Worm (Caenorhabditis elegans): ENCODE measurements around the gene srz-79.
A peak's percentile ranks its signal among the peaks of the same experiment; 100 is the strongest.

The srz-79 gene

DNA sequence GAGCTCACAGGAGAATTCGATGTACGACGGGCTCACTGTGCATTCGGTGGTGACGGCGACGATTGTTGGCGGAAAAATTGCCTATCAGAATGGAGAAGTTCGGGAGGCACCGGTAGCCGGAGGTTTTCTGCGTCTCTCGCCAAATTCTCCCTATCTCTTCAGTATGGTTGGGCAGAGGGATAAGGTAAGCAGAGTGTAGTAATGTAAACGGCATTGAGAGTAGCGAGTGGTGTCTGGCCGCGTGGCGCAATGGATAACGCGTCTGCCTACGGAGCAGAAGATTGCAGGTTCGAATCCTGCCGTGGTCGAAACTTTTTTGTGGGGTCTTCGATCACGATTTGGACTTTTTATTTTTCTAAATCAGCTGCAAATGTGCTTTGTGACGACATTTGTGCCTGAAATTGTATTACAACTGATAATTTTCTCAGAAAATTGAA lies 31.2 kb downstream of the srz-79 start (continued):
- TF ChIP-seq ceh-82 (tag; optimal IDR thresholded peaks at IDR 0.05): no peak
- TF ChIP-seq lin-15B (tag; optimal IDR thresholded peaks at IDR 0.05): no peak
- TF ChIP-seq egl-27 (tag; optimal IDR thresholded peaks at IDR 0.05): no peak
- TF ChIP-seq daf-12 (tag; optimal IDR thresholded peaks at IDR 0.05): no peak
- TF ChIP-seq egl-43 (GFP tag; IDR thresholded peaks at IDR 0.05): peak; percentile 86
- TF ChIP-seq hmg-1.1 (GFP tag; IDR thresholded peaks at IDR 0.05): peak; percentile 82
- TF ChIP-seq dmd-8 (GFP tag; IDR thresholded peaks at IDR 0.05): peak; percentile 91
- peak; percentile 40; the same call in 1 of the 2 replicates for TF ChIP-seq ceh-44 (GFP tag; IDR thresholded peaks at IDR 0.05)
- peak; percentile 42 for TF ChIP-seq nhr-6 (tag; optimal IDR thresholded peaks at IDR 0.05)
- TF ChIP-seq snpc-1.2 (GFP tag; IDR thresholded peaks at IDR 0.05): peak; percentile 79
- peak; percentile 42; the same call in 1 of the 2 replicates for TF ChIP-seq dmd-9 (GFP tag; IDR thresholded peaks at IDR 0.05)
- no peak for TF ChIP-seq aly-2 (tag; optimal IDR thresholded peaks at IDR 0.05)
- TF ChIP-seq unc-130 (GFP tag; optimal IDR thresholded peaks at IDR 0.05): peak; percentile 49
- TF ChIP-seq ama-1 (optimal IDR thresholded peaks at IDR 0.05): no peak
- TF ChIP-seq T26A8.4 (GFP tag; IDR thresholded peaks at IDR 0.05): peak; percentile 80
- TF ChIP-seq T20F7.1 (GFP tag; optimal IDR thresholded peaks at IDR 0.05): no peak
- peak; percentile 0 for TF ChIP-seq gei-8 (GFP tag; optimal IDR thresholded peaks at IDR 0.05)
- no peak for TF ChIP-seq nhr-76 (tag; optimal IDR thresholded peaks at IDR 0.05)
- TF ChIP-seq Y5F2A.4 (GFP tag; optimal IDR thresholded peaks at IDR 0.05): peak; percentile 36
- TF ChIP-seq nhr-102 (tag; optimal IDR thresholded peaks at IDR 0.05): peak; percentile 32
- TF ChIP-seq lin-13 (GFP tag; optimal IDR thresholded peaks at IDR 0.05): peak; percentile 29
- TF ChIP-seq vab-7 (GFP tag; IDR thresholded peaks at IDR 0.05): peak; percentile 77
- TF ChIP-seq nhr-11 (tag; optimal IDR thresholded peaks at IDR 0.05): peak; percentile 49
- TF ChIP-seq lir-3 (tag; optimal IDR thresholded peaks at IDR 0.05): peak; percentile 7
- peak; percentile 79 for TF ChIP-seq madf-9 (GFP tag; conservative IDR thresholded peaks at IDR 0.05)
- no peak for TF ChIP-seq ces-1 (GFP tag; optimal IDR thresholded peaks at IDR 0.05)
- peak; percentile 79 for TF ChIP-seq D1046.2 (GFP tag; IDR thresholded peaks at IDR 0.05)
- no peak for TF ChIP-seq R02D3.7 (tag; optimal IDR thresholded peaks at IDR 0.05)
- peak; percentile 73; the same call in 1 of the 2 replicates for TF ChIP-seq lin-1 (GFP tag; IDR thresholded peaks at IDR 0.05)
- peak; percentile 78 for TF ChIP-seq daf-19 (GFP tag; conservative IDR thresholded peaks at IDR 0.05)
- TF ChIP-seq ZK546.5 (tag; optimal IDR thresholded peaks at IDR 0.05): no peak
- TF ChIP-seq fkh-10 (GFP tag; optimal IDR thresholded peaks at IDR 0.05): no peak
- peak; percentile 3 for TF ChIP-seq dpl-1 (GFP tag; optimal IDR thresholded peaks at IDR 0.05)
- TF ChIP-seq daf-16 (GFP tag; optimal IDR thresholded peaks at IDR 0.05): peak in 1 of 2 experiments; percentile 72
- peak; percentile 42 for TF ChIP-seq daf-16 (tag; optimal IDR thresholded peaks at IDR 0.05)
- TF ChIP-seq Y48G9A.11 (GFP tag; IDR thresholded peaks at IDR 0.05): peak; percentile 77
- TF ChIP-seq aha-1 (tag): peak; percentile 84
- TF ChIP-seq skn-1 (tag; optimal IDR thresholded peaks at IDR 0.05): no peak
- peak; percentile 62 to 76; a peak in 2 of 4 replicates for TF ChIP-seq madf-5 (GFP tag; IDR thresholded peaks at IDR 0.05)
- TF ChIP-seq zfp-2 (tag; optimal IDR thresholded peaks at IDR 0.05): no peak
- no peak for TF ChIP-seq nhr-237 (tag; optimal IDR thresholded peaks at IDR 0.05)
- TF ChIP-seq tag-97 (GFP tag; IDR thresholded peaks at IDR 0.05): no peak
- TF ChIP-seq arid-1 (GFP tag; conservative IDR thresholded peaks at IDR 0.05): peak; percentile 86; the same call in 1 of the 2 replicates
- peak; percentile 81 for TF ChIP-seq ctbp-1 (GFP tag; IDR thresholded peaks at IDR 0.05)
- no peak for TF ChIP-seq ceh-28 (tag; optimal IDR thresholded peaks at IDR 0.05)
- TF ChIP-seq ceh-20 (GFP tag; IDR thresholded peaks at IDR 0.05): no peak
- peak; percentile 65 for TF ChIP-seq spr-3 (GFP tag; optimal IDR thresholded peaks at IDR 0.05)
- peak; percentile 67; the same call in 1 of the 2 replicates for TF ChIP-seq ZK337.2 (GFP tag; IDR thresholded peaks at IDR 0.05)
- no peak for TF ChIP-seq ceh-32 (tag; optimal IDR thresholded peaks at IDR 0.05; ENCODE audit: poor library complexity)
- TF ChIP-seq zip-11 (GFP tag; IDR thresholded peaks at IDR 0.05): no peak
- TF ChIP-seq nhr-42 (GFP tag; IDR thresholded peaks at IDR 0.05): no peak
- TF ChIP-seq mxl-3 (GFP tag; optimal IDR thresholded peaks at IDR 0.05): peak; percentile 16
- TF ChIP-seq mep-1 (tag; optimal IDR thresholded peaks at IDR 0.05): peak; percentile 69

All from whole organism, L4 larva.